Worm (Caenorhabditis elegans) whole organism, L1 larva: ENCODE measurements around the gene K08E4.7.

Source experiments
- C34B4.2 ChIP-seq: sonication (generic microtip); optimal IDR thresholded peaks from 2 replicates; lab custom pipeline; 2017; ENCODE audit warnings: mild to moderate bottlenecking, missing genetic modification characterization, missing compliant biosample characterization
- Y116A8C.19 ChIP-seq: sonication (generic microtip); optimal IDR thresholded peaks from 2 replicates; lab custom pipeline; 2016; ENCODE audit warnings: missing compliant biosample characterization, missing genetic modification characterization, borderline replicate concordance
- alr-1 ChIP-seq: fragments of 200-800 bp; sonication (Bioruptor generic); optimal IDR thresholded peaks from 2 replicates; lab custom pipeline; 2018; ENCODE audit warnings: borderline replicate concordance, mild to moderate bottlenecking, missing genetic modification characterization, missing compliant biosample characterization
- aly-2 ChIP-seq: fragments of 150-350 bp; optimal IDR thresholded peaks from 2 replicates; lab custom pipeline; 2014; ENCODE audit warnings: missing biosample characterization, missing genetic modification characterization
- ama-1 ChIP-seq: fragments of 150-350 bp; optimal IDR thresholded peaks from 2 replicates; lab custom pipeline; 2014
- ceh-63 ChIP-seq: fragments of 200-800 bp; sonication (Bioruptor generic); optimal IDR thresholded peaks from 2 replicates; lab custom pipeline; 2018; ENCODE audit warnings: mild to moderate bottlenecking, missing genetic modification characterization, missing compliant biosample characterization
- ceh-82 ChIP-seq, 3 experiments: fragments of 150-350 bp in 1 of 3; sonication (generic microtip) in 2 of 3; optimal IDR thresholded peaks; 2 replicates each; lab custom pipeline; 2014 to 2017; ENCODE audit warnings: missing biosample characterization in 3 of 3, missing genetic modification characterization in 3 of 3
- ceh-88 ChIP-seq: fragments of 200-800 bp; sonication (Bioruptor generic); IDR thresholded peaks from 2 replicates; pipeline ENCODE4 v1.3.6; 2022; ENCODE audit warnings: missing genetic modification characterization, missing compliant biosample characterization
- ces-1 ChIP-seq: fragments of 150-350 bp; optimal IDR thresholded peaks from 2 replicates; lab custom pipeline; 2014; ENCODE audit warnings: missing biosample characterization, missing genetic modification reagents, missing genetic modification characterization
- efl-1 ChIP-seq, 4 experiments: fragments of 150-350 bp; optimal IDR thresholded peaks in 3 of 4; peaks in 1 of 4; 1 replicate in 1 of 4; 2 replicates in 3 of 4; lab custom pipeline; 2014; ENCODE audit warnings: missing biosample characterization in 2 of 4, missing genetic modification characterization in 2 of 4, missing genetic modification reagents in 2 of 4
- elt-2 ChIP-seq: sonication (generic microtip); optimal IDR thresholded peaks from 2 replicates; lab custom pipeline; 2016; ENCODE audit warnings: missing genetic modification characterization, mild to moderate bottlenecking, inconsistent platforms, missing compliant biosample characterization, missing genetic modification reagents
- elt-3 ChIP-seq, 6 experiments: fragments of 150-350 bp in 1 of 6; sonication (generic microtip); optimal IDR thresholded peaks; 2 replicates each; lab custom pipeline; 2017 to 2018; ENCODE audit warnings: missing biosample characterization in 6 of 6, missing genetic modification characterization in 6 of 6, inconsistent platforms in 1 of 6
- ets-5 ChIP-seq: fragments of 200-800 bp; sonication (Bioruptor generic); IDR thresholded peaks from 2 replicates; pipeline ENCODE4 v1.3.6; 2022; ENCODE audit warnings: missing genetic modification characterization, missing compliant biosample characterization
- fos-1 ChIP-seq: fragments of 150-350 bp; optimal IDR thresholded peaks from 2 replicates; lab custom pipeline; 2014; ENCODE audit warnings: missing biosample characterization, missing genetic modification characterization
- hlh-17 ChIP-seq: fragments of 200-800 bp; sonication (Bioruptor generic); optimal IDR thresholded peaks from 2 replicates; lab custom pipeline; 2018; ENCODE audit warnings: missing genetic modification characterization, mild to moderate bottlenecking, missing compliant biosample characterization, moderate library complexity, borderline replicate concordance
- hpl-2 ChIP-seq: fragments of 150-350 bp; optimal IDR thresholded peaks from 2 replicates; lab custom pipeline; 2014; ENCODE audit warnings: missing biosample characterization, missing genetic modification reagents, missing genetic modification characterization
- irx-1 ChIP-seq: sonication (generic microtip); optimal IDR thresholded peaks from 2 replicates; lab custom pipeline; 2016; ENCODE audit warnings: missing genetic modification characterization, missing compliant biosample characterization
- jun-1 ChIP-seq: fragments of 150-350 bp; optimal IDR thresholded peaks from 2 replicates; lab custom pipeline; 2014; ENCODE audit warnings: missing biosample characterization, missing genetic modification reagents, missing genetic modification characterization
- lin-13 ChIP-seq: fragments of 150-350 bp; optimal IDR thresholded peaks from 2 replicates; lab custom pipeline; 2014; ENCODE audit warnings: missing biosample characterization, missing genetic modification reagents, missing genetic modification characterization
- lin-14 ChIP-seq: fragments of 200-800 bp; sonication (Bioruptor generic); optimal IDR thresholded peaks from 2 replicates; lab custom pipeline; 2018; ENCODE audit warnings: mild to moderate bottlenecking, missing genetic modification characterization, moderate library complexity, missing compliant biosample characterization
- lin-15B ChIP-seq: fragments of 150-350 bp; sonication (generic microtip); optimal IDR thresholded peaks from 3 replicates; lab custom pipeline; 2014; ENCODE audit warnings: missing biosample characterization, missing genetic modification characterization
- lin-35 ChIP-seq, 2 experiments: fragments of 150-350 bp; optimal IDR thresholded peaks; 2 replicates each; lab custom pipeline; 2014; ENCODE audit warnings: missing biosample characterization in 2 of 2, missing genetic modification characterization in 2 of 2, missing genetic modification reagents in 2 of 2
- lin-39 ChIP-seq: fragments of 150-350 bp; optimal IDR thresholded peaks from 2 replicates; lab custom pipeline; 2014; ENCODE audit warnings: missing biosample characterization, missing genetic modification reagents, missing genetic modification characterization
- lir-3 ChIP-seq: sonication (generic microtip); optimal IDR thresholded peaks from 2 replicates; lab custom pipeline; 2016; ENCODE audit warnings: mild to moderate bottlenecking, missing genetic modification characterization, moderate library complexity, missing compliant biosample characterization; ENCODE audit not compliant: poor library complexity
- lsy-2 ChIP-seq, 2 experiments: fragments of 150-350 bp; optimal IDR thresholded peaks; 2 replicates each; lab custom pipeline; 2014; ENCODE audit warnings: missing biosample characterization in 2 of 2, missing genetic modification characterization in 2 of 2
- mef-2 ChIP-seq: fragments of 150-350 bp; optimal IDR thresholded peaks from 2 replicates; lab custom pipeline; 2014; ENCODE audit warnings: missing biosample characterization, missing genetic modification characterization
- nhr-11 ChIP-seq: fragments of 150-350 bp; optimal IDR thresholded peaks from 2 replicates; lab custom pipeline; 2014; ENCODE audit warnings: missing biosample characterization, missing genetic modification characterization
- nhr-19 ChIP-seq: fragments of 200-800 bp; sonication (Bioruptor generic); conservative IDR thresholded peaks from 2 replicates; pipeline ENCODE4 v1.3.6; 2022; ENCODE audit warnings: missing genetic modification characterization, missing compliant biosample characterization
- nhr-20 ChIP-seq: sonication (generic microtip); optimal IDR thresholded peaks from 2 replicates; lab custom pipeline; 2016; ENCODE audit warnings: mild to moderate bottlenecking, missing genetic modification characterization, missing compliant biosample characterization
- nhr-28 ChIP-seq: fragments of 150-350 bp; optimal IDR thresholded peaks from 2 replicates; lab custom pipeline; 2014; ENCODE audit warnings: missing biosample characterization, missing genetic modification characterization
- nhr-47 ChIP-seq: sonication (generic microtip); optimal IDR thresholded peaks from 2 replicates; lab custom pipeline; 2016; ENCODE audit warnings: mild to moderate bottlenecking, missing genetic modification characterization, moderate library complexity, missing compliant biosample characterization
- nhr-76 ChIP-seq: sonication (generic microtip); optimal IDR thresholded peaks from 2 replicates; lab custom pipeline; 2017; ENCODE audit warnings: missing biosample characterization, missing genetic modification characterization
- nhr-85 ChIP-seq: sonication (generic microtip); peaks from one replicate; lab custom pipeline; 2016; ENCODE audit warnings: missing genetic modification characterization, inconsistent platforms, missing compliant biosample characterization
- nhr-90 ChIP-seq: sonication (generic microtip); optimal IDR thresholded peaks from 2 replicates; lab custom pipeline; 2016; ENCODE audit warnings: mild to moderate bottlenecking, missing genetic modification characterization, missing compliant biosample characterization; ENCODE audit not compliant: poor library complexity
- pax-3 ChIP-seq: fragments of 200-800 bp; sonication (Bioruptor generic); optimal IDR thresholded peaks from 2 replicates; lab custom pipeline; 2018; ENCODE audit warnings: mild to moderate bottlenecking, missing genetic modification characterization, moderate library complexity, missing compliant biosample characterization
- pqm-1 ChIP-seq: sonication (generic microtip); optimal IDR thresholded peaks from 3 replicates; lab custom pipeline; 2017; ENCODE audit warnings: missing biosample characterization, missing genetic modification characterization
- rnt-1 ChIP-seq: sonication (generic microtip); optimal IDR thresholded peaks from 2 replicates; lab custom pipeline; 2016; ENCODE audit warnings: mild to moderate bottlenecking, missing genetic modification characterization, moderate library complexity, missing compliant biosample characterization
- sox-4 ChIP-seq: sonication (generic microtip); optimal IDR thresholded peaks from 2 replicates; lab custom pipeline; 2016; ENCODE audit warnings: missing genetic modification characterization, missing compliant biosample characterization
- sptf-1 ChIP-seq: fragments of 150-350 bp; optimal IDR thresholded peaks from 2 replicates; lab custom pipeline; 2014; ENCODE audit warnings: missing biosample characterization, missing genetic modification characterization
- sup-37 ChIP-seq: fragments of 200-800 bp; sonication (Bioruptor generic); optimal IDR thresholded peaks from 2 replicates; lab custom pipeline; 2018; ENCODE audit warnings: mild to moderate bottlenecking, missing genetic modification characterization, missing compliant biosample characterization
- swsn-7 ChIP-seq: sonication (generic microtip); optimal IDR thresholded peaks from 2 replicates; lab custom pipeline; 2016; ENCODE audit warnings: missing genetic modification characterization, missing compliant biosample characterization
- tbx-2 ChIP-seq: sonication (generic microtip); optimal IDR thresholded peaks from 2 replicates; lab custom pipeline; 2016; ENCODE audit warnings: missing genetic modification characterization, missing compliant biosample characterization
- unc-62 ChIP-seq: fragments of 150-350 bp; optimal IDR thresholded peaks from 2 replicates; lab custom pipeline; 2014; ENCODE audit warnings: missing biosample characterization, missing genetic modification reagents, missing genetic modification characterization
- unc-98 ChIP-seq: fragments of 200-800 bp; sonication (Bioruptor generic); IDR thresholded peaks from 2 replicates; pipeline ENCODE4 v1.3.6; 2022; ENCODE audit warnings: missing genetic modification characterization, missing compliant biosample characterization
- zag-1 ChIP-seq: fragments of 150-350 bp; optimal IDR thresholded peaks from 2 replicates; lab custom pipeline; 2014; ENCODE audit warnings: missing biosample characterization, missing genetic modification characterization
- zip-4 ChIP-seq: fragments of 200-800 bp; sonication (Bioruptor generic); optimal IDR thresholded peaks from 2 replicates; lab custom pipeline; 2018; ENCODE audit warnings: mild to moderate bottlenecking, missing genetic modification characterization, moderate library complexity, missing compliant biosample characterization
- ztf-11 ChIP-seq, 2 experiments: sonication (generic microtip); optimal IDR thresholded peaks; 2 replicates each; lab custom pipeline; 2016 to 2017; ENCODE audit warnings: missing genetic modification characterization in 2 of 2, missing biosample characterization in 1 of 2, missing compliant biosample characterization in 1 of 2
- ztf-4 ChIP-seq: fragments of 150-350 bp; optimal IDR thresholded peaks from 2 replicates; lab custom pipeline; 2014; ENCODE audit warnings: missing biosample characterization, missing genetic modification characterization

The K08E4.7 gene

DNA sequence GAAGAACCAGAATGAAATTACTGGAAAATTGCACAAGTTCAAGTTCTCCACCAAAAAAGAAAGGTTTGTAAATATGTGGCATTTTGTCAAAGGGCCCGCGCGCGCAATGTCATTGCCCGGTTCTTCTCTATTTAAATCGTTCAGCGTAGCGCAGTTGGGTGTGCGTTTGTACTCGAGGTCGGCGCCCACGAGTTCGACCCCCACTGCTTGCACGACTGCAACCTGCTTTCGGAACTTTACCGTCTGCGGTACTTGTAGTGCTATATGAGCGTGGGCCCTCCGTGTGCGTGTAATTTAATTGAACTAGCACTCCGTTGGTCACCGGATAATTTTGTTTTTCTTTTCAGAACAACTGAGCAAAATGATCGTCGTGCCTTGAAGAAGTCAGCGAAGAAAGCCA lies 10.9 kb downstream of the K08E4.7 start (continued):
- TF ChIP-seq ces-1 (GFP tag; lab: Kevin White, UChicago): no peak
- TF ChIP-seq sox-4 (tag; lab: Kevin White, UChicago): no peak
- peak; percentile 53 to 83 for TF ChIP-seq lin-35 (GFP tag; optimal IDR thresholded peaks at IDR 0.05; lab: Kevin White, UChicago)
- no peak for TF ChIP-seq lin-39 (tag; lab: Kevin White, UChicago)
- no peak for TF ChIP-seq sup-37 (GFP tag; lab: Kevin White, UChicago)
- no peak for TF ChIP-seq ama-1 (lab: Kevin White, UChicago)
- peak; percentile 55 for TF ChIP-seq tbx-2 (tag; lab: Kevin White, UChicago)
- TF ChIP-seq ztf-4 (tag; lab: Kevin White, UChicago): peak; percentile 62
- TF ChIP-seq unc-98 (GFP tag; lab: Robert Waterston, UW): 0 out of 2 replicates have a peak, but pooled peaks have one; percentile 32
- peak; percentile 34 for TF ChIP-seq irx-1 (tag; lab: Kevin White, UChicago)
- TF ChIP-seq mef-2 (tag; lab: Kevin White, UChicago): no peak
- TF ChIP-seq aly-2: no peak
- TF ChIP-seq zip-4 (GFP tag; lab: Kevin White, UChicago): no peak
- TF ChIP-seq pqm-1 (tag; lab: Kevin White, UChicago): no peak
- no peak for TF ChIP-seq ceh-63 (GFP tag; lab: Kevin White, UChicago)
- peak; percentile 38 for TF ChIP-seq nhr-76 (tag; lab: Kevin White, UChicago)
- TF ChIP-seq nhr-11: no peak
- peak; percentile 36 to 68 (median 57) for TF ChIP-seq ceh-82 (tag; optimal IDR thresholded peaks at IDR 0.05; lab: Kevin White, UChicago)
- TF ChIP-seq unc-62: no peak
- TF ChIP-seq nhr-20 (tag; lab: Kevin White, UChicago): peak; percentile 78
- peak; percentile 67 for TF ChIP-seq nhr-85 (tag; lab: Kevin White, UChicago)
- peak; percentile 63 for TF ChIP-seq lin-14 (GFP tag; lab: Kevin White, UChicago)
- TF ChIP-seq nhr-90: peak; percentile 85
- peak; percentile 69 for TF ChIP-seq swsn-7 (tag; lab: Kevin White, UChicago)
- peak; percentile 48 to 57 for TF ChIP-seq efl-1 (optimal IDR thresholded peaks at IDR 0.05; lab: Kevin White, UChicago)
- peak; percentile 28 to 95 for TF ChIP-seq efl-1 (GFP tag; optimal IDR thresholded peaks at IDR 0.05 in 1 of 2; lab: Kevin White, UChicago)
- peak; percentile 60 for TF ChIP-seq lin-13 (GFP tag; lab: Kevin White, UChicago)
- peak; percentile 69 for TF ChIP-seq nhr-19 (GFP tag; lab: Robert Waterston, UW)
- no peak for TF ChIP-seq C34B4.2 (tag; lab: Kevin White, UChicago)
- TF ChIP-seq pax-3 (tag; lab: Kevin White, UChicago): no peak
- peak; percentile 13 for TF ChIP-seq elt-2
- TF ChIP-seq alr-1 (tag; lab: Kevin White, UChicago): no peak
- TF ChIP-seq sptf-1 (tag; lab: Kevin White, UChicago): no peak
- TF ChIP-seq zag-1 (tag; lab: Kevin White, UChicago): no peak
- no peak for TF ChIP-seq jun-1 (tag; lab: Kevin White, UChicago)
- TF ChIP-seq Y116A8C.19 (tag; lab: Kevin White, UChicago): no peak
- TF ChIP-seq nhr-28 (tag; lab: Kevin White, UChicago): no peak
- peak; percentile 56 to 59 for TF ChIP-seq lsy-2 (tag; optimal IDR thresholded peaks at IDR 0.05; lab: Kevin White, UChicago)
- TF ChIP-seq rnt-1 (tag; lab: Kevin White, UChicago): peak; percentile 86
- TF ChIP-seq lir-3 (tag; lab: Kevin White, UChicago): peak; percentile 34
- no peak for TF ChIP-seq fos-1 (tag; lab: Kevin White, UChicago)
- peak in 4 of 6 experiments; percentile 41 to 59 (median 48) for TF ChIP-seq elt-3 (tag; optimal IDR thresholded peaks at IDR 0.05; lab: Kevin White, UChicago)
- TF ChIP-seq hpl-2: no peak
- TF ChIP-seq nhr-47: peak; percentile 78
- peak; percentile 32 for TF ChIP-seq lin-15B (tag; lab: Kevin White, UChicago)
- no peak for TF ChIP-seq ztf-11 (tag; optimal IDR thresholded peaks at IDR 0.05; lab: Kevin White, UChicago)
- no peak for TF ChIP-seq ceh-88 (GFP tag; lab: Robert Waterston, UW)
- no peak for TF ChIP-seq hlh-17
- no peak for TF ChIP-seq ets-5 (GFP tag; lab: Robert Waterston, UW)
